Worm (Caenorhabditis elegans): ENCODE results near the gene gcy-29.

- no peak for TF ChIP-seq ceh-31 (tag; optimal IDR thresholded peaks at IDR 0.05)
- TF ChIP-seq hlh-30 (tag; optimal IDR thresholded peaks at IDR 0.05; ENCODE audit: insufficient read depth): no peak
- TF ChIP-seq unc-86 (tag; optimal IDR thresholded peaks at IDR 0.05): no peak
- no peak for TF ChIP-seq ceh-30 (tag; optimal IDR thresholded peaks at IDR 0.05)
- TF ChIP-seq ceh-2 (tag; optimal IDR thresholded peaks at IDR 0.05): no peak
- no peak for TF ChIP-seq sox-4 (tag; optimal IDR thresholded peaks at IDR 0.05)
- no peak for TF ChIP-seq ama-1 (optimal IDR thresholded peaks at IDR 0.05)
- no peak for TF ChIP-seq ceh-6 (GFP tag; optimal IDR thresholded peaks at IDR 0.05)
- TF ChIP-seq mec-3 (tag; optimal IDR thresholded peaks at IDR 0.05; ENCODE audit: borderline replicate concordance): no peak
- no peak for TF ChIP-seq ref-2 (tag; optimal IDR thresholded peaks at IDR 0.05)
- TF ChIP-seq hlh-15 (tag; optimal IDR thresholded peaks at IDR 0.05): no peak
Measured at ce11 chrII:14525013-14525412, 23.6 kb downstream of the gcy-29 start, which contains the start of gene F57C2.4.
